Worm (Caenorhabditis elegans) whole organism, late embryonic: ENCODE measurements around the gene clec-256.

Experiments
- F13H6.1 ChIP-seq: sonication (generic microtip); optimal IDR thresholded peaks from 2 replicates; lab custom pipeline; 2016; ENCODE audit warnings: missing genetic modification characterization, missing compliant biosample characterization
- fkh-10 ChIP-seq: fragments of 150-350 bp; optimal IDR thresholded peaks from 2 replicates; lab custom pipeline; 2014; ENCODE audit warnings: missing biosample characterization, missing genetic modification reagents, missing genetic modification characterization
- hlh-30 ChIP-seq: sonication (generic microtip); optimal IDR thresholded peaks from 2 replicates; lab custom pipeline; 2017; ENCODE audit warnings: antibody characterized with exemption, missing genetic modification characterization, missing compliant biosample characterization; ENCODE audit not compliant: insufficient read depth
- sox-4 ChIP-seq: sonication (generic microtip); optimal IDR thresholded peaks from 2 replicates; lab custom pipeline; 2017; ENCODE audit warnings: mild to moderate bottlenecking, missing genetic modification characterization, inconsistent platforms, missing compliant biosample characterization

DNA sequence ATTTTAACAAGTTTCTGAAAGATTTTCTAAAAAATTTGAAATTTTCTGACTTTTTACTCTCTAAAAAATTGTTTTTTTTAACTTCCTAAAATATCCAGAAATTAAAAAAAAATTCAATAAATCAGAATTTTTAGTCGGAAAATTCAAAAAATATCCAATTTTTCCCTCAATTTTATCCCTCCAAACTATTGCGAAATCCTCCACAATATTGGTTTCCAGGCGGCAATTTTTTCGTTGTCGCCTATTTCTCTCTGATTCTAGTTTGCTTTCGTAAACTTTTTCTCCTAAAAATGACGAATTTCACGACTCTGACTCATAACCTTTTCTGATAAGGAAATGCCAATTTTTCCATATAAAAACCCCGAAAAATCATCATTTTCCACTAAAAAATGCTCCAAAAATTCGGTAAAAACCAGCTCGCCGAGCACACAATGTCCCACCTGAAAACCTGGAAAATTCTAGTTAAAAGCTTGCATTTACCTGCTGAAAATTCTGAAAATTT lies 16.0 kb downstream of the clec-256 start, which contains the start of gene Y17D7B.2:
- no peak for TF ChIP-seq sox-4 (tag; lab: Kevin White, UChicago)
- no peak for TF ChIP-seq hlh-30 (tag; lab: Kevin White, UChicago)
- TF ChIP-seq F13H6.1, result no peak
- TF ChIP-seq fkh-10 (GFP tag; lab: Kevin White, UChicago), result no peak
